Fruit fly (Drosophila melanogaster) whole organism, prepupa: ENCODE data around the gene CG6938.

Experiments used
- CG10631 ChIP-seq: fragments of 200-800 bp; sonication (Bioruptor generic); optimal IDR thresholded peaks from 2 replicates; lab custom pipeline; 2016; ENCODE audit warnings: missing biosample characterization, missing genetic modification characterization
- CG11762 ChIP-seq: fragments of 200-800 bp; sonication (Bioruptor generic); optimal IDR thresholded peaks from 3 replicates; lab custom pipeline; 2016; ENCODE audit warnings: missing biosample characterization, missing genetic modification characterization; ENCODE audit not compliant: insufficient read depth
- CG15336 ChIP-seq: fragments of 200-800 bp; sonication (Bioruptor generic); IDR thresholded peaks from 2 replicates; pipeline ENCODE4 v1.3.6; 2022; ENCODE audit warnings: missing biosample characterization, missing genetic modification characterization
- CG16779 ChIP-seq: fragments of 200-800 bp; sonication (Bioruptor generic); optimal IDR thresholded peaks from 3 replicates; lab custom pipeline; 2017; ENCODE audit warnings: missing biosample characterization, mild to moderate bottlenecking, missing genetic modification characterization
- CG3032 ChIP-seq: fragments of 200-800 bp; optimal IDR thresholded peaks from 2 replicates; lab custom pipeline; 2019; ENCODE audit warnings: missing biosample characterization, mild to moderate bottlenecking, missing genetic modification characterization, moderate library complexity
- CG32006 ChIP-seq: fragments of 200-800 bp; sonication (Bioruptor generic); optimal IDR thresholded peaks from 3 replicates; lab custom pipeline; 2017; ENCODE audit warnings: missing biosample characterization, mild to moderate bottlenecking, missing genetic modification characterization
- CG3919 ChIP-seq: fragments of 200-800 bp; sonication (Bioruptor generic); optimal IDR thresholded peaks from 3 replicates; lab custom pipeline; 2016; ENCODE audit warnings: missing biosample characterization, missing genetic modification characterization
- CG6276 ChIP-seq: fragments of 200-800 bp; sonication (Bioruptor generic); optimal IDR thresholded peaks from 2 replicates; lab custom pipeline; 2017; ENCODE audit warnings: missing biosample characterization, mild to moderate bottlenecking, missing genetic modification characterization
- CG6792 ChIP-seq: fragments of 200-800 bp; sonication (Bioruptor generic); optimal IDR thresholded peaks from 3 replicates; lab custom pipeline; 2016; ENCODE audit warnings: missing biosample characterization, missing genetic modification characterization
- CG6808 ChIP-seq: fragments of 200-800 bp; sonication (Bioruptor generic); optimal IDR thresholded peaks from 3 replicates; lab custom pipeline; 2017; ENCODE audit warnings: missing biosample characterization, missing genetic modification characterization, mild to moderate bottlenecking, moderate library complexity, missing genetic modification reagents
- CG6854 ChIP-seq: fragments of 200-800 bp; sonication (Bioruptor generic); optimal IDR thresholded peaks from 2 replicates; lab custom pipeline; 2017; ENCODE audit warnings: missing biosample characterization, mild to moderate bottlenecking, missing genetic modification characterization
- CG7368 ChIP-seq: fragments of 200-800 bp; sonication (Bioruptor generic); optimal IDR thresholded peaks from 3 replicates; lab custom pipeline; 2016; ENCODE audit warnings: missing biosample characterization, missing genetic modification characterization
- CG8119 ChIP-seq: fragments of 200-800 bp; sonication (Bioruptor generic); IDR thresholded peaks from 3 replicates; pipeline ENCODE4 v1.3.6; 2022; ENCODE audit warnings: missing biosample characterization, missing genetic modification characterization
- CG8632 ChIP-seq: fragments of 200-800 bp; sonication (Bioruptor generic); optimal IDR thresholded peaks from 3 replicates; lab custom pipeline; 2016; ENCODE audit warnings: missing biosample characterization, missing genetic modification characterization
- Eip93F ChIP-seq: fragments of 200-800 bp; sonication (Bioruptor generic); optimal IDR thresholded peaks from 2 replicates; lab custom pipeline; 2016; ENCODE audit warnings: missing biosample characterization, mild to moderate bottlenecking, missing genetic modification characterization
- Ets21C ChIP-seq: fragments of 200-800 bp; sonication (Bioruptor generic); optimal IDR thresholded peaks from 3 replicates; lab custom pipeline; 2016; ENCODE audit warnings: missing biosample characterization, missing genetic modification characterization
- Gug ChIP-seq: fragments of 200-800 bp; sonication (Bioruptor generic); IDR thresholded peaks from 2 replicates; pipeline ENCODE4 v1.3.6; 2022; ENCODE audit warnings: missing biosample characterization, missing genetic modification characterization
- Hr38 ChIP-seq: sonication (Bioruptor generic); optimal IDR thresholded peaks from 2 replicates; lab custom pipeline; 2016; ENCODE audit warnings: missing biosample characterization, missing genetic modification characterization
- Lpt ChIP-seq: fragments of 200-800 bp; sonication (Bioruptor generic); optimal IDR thresholded peaks from 3 replicates; lab custom pipeline; 2016; ENCODE audit warnings: missing biosample characterization, missing genetic modification characterization
- Met ChIP-seq: fragments of 200-800 bp; sonication (Bioruptor generic); optimal IDR thresholded peaks from 3 replicates; lab custom pipeline; 2016; ENCODE audit warnings: missing biosample characterization, missing genetic modification characterization
- OdsH ChIP-seq: fragments of 200-800 bp; sonication (Bioruptor generic); optimal IDR thresholded peaks from 3 replicates; lab custom pipeline; 2016; ENCODE audit warnings: missing biosample characterization, missing genetic modification characterization
- Sox102F ChIP-seq: fragments of 200-800 bp; sonication (Bioruptor generic); optimal IDR thresholded peaks from 2 replicates; lab custom pipeline; 2016; ENCODE audit warnings: missing biosample characterization, mild to moderate bottlenecking, missing genetic modification characterization
- Sox14 ChIP-seq: fragments of 200-800 bp; sonication (Bioruptor generic); optimal IDR thresholded peaks from 3 replicates; lab custom pipeline; 2016; ENCODE audit warnings: missing biosample characterization, missing genetic modification characterization
- Sox15 ChIP-seq: fragments of 200-800 bp; sonication (Bioruptor generic); optimal IDR thresholded peaks from 3 replicates; lab custom pipeline; 2016; ENCODE audit warnings: missing biosample characterization, missing genetic modification characterization
- achi ChIP-seq: fragments of 200-800 bp; sonication (Bioruptor generic); optimal IDR thresholded peaks from 3 replicates; lab custom pipeline; 2016; ENCODE audit warnings: missing biosample characterization, missing genetic modification characterization
- acj6 ChIP-seq: fragments of 200-800 bp; sonication (Bioruptor generic); optimal IDR thresholded peaks from 3 replicates; lab custom pipeline; 2016; ENCODE audit warnings: missing biosample characterization, missing genetic modification characterization
- dac ChIP-seq: fragments of 200-800 bp; sonication (Bioruptor generic); optimal IDR thresholded peaks from 2 replicates; lab custom pipeline; 2017; ENCODE audit warnings: missing biosample characterization, mild to moderate bottlenecking, missing genetic modification characterization
- esn ChIP-seq: fragments of 200-800 bp; sonication (Bioruptor generic); optimal IDR thresholded peaks from 2 replicates; lab custom pipeline; 2016; ENCODE audit warnings: missing biosample characterization, mild to moderate bottlenecking, missing genetic modification characterization, moderate library complexity
- fd59A ChIP-seq: fragments of 200-800 bp; sonication (Bioruptor generic); optimal IDR thresholded peaks from 2 replicates; lab custom pipeline; 2017; ENCODE audit warnings: missing biosample characterization, mild to moderate bottlenecking, missing genetic modification characterization, missing genetic modification reagents
- fkh ChIP-seq: fragments of 200-800 bp; sonication (Bioruptor generic); optimal IDR thresholded peaks from 3 replicates; lab custom pipeline; 2017; ENCODE audit warnings: missing biosample characterization, mild to moderate bottlenecking, missing genetic modification characterization, moderate library complexity
- salr ChIP-seq, 2 experiments: fragments of 200-800 bp; sonication (Bioruptor generic); optimal IDR thresholded peaks; 3 replicates each; lab custom pipeline; 2016 to 2018; ENCODE audit warnings: missing biosample characterization in 2 of 2, missing genetic modification characterization in 2 of 2, mild to moderate bottlenecking in 1 of 2
- svp ChIP-seq: fragments of 200-800 bp; sonication (Bioruptor generic); peaks from one replicate; lab custom pipeline; 2016; ENCODE audit warnings: missing biosample characterization, missing genetic modification characterization
- vri ChIP-seq: fragments of 200-800 bp; sonication (Bioruptor generic); optimal IDR thresholded peaks from 3 replicates; lab custom pipeline; 2016; ENCODE audit warnings: missing biosample characterization, mild to moderate bottlenecking, missing genetic modification characterization

Gene CG6938

DNA sequence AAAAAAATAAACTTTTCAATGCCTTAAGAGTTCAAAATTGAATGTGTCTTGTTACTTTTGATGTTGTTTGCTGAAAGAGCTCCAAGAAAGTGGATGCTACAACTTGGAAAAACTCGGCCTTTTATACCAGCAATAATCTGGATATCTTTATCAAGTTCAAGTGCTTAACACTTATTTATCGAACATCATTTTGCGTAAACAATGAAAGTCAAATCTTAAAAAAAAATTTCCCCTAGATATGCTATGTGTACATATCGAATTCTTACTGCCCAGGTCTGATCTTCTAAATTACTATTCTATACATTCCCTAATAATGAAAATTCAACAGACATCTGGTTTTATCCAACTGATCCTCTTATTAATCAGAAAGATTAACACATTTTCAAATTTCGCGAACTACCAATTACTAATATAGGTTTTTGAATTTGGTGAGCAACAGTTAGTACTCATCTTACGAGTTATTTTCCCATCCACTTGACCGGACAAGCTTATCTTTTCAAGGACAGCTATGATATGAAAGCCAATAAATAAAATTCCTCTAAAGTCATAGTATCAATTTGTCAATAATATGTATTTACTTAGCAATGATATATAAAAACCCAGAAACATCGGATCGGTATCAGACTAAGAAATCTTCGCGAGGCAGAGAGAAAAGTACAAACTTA lies 26.9 kb upstream of the CG6938 start, which contains the start of the genes CG11570 and CG43294:
TSS of gene CG11570 (minus strand) at position 101 of the 665 bp plus-strand sequence.
TSS of gene CG43294 (plus strand) at position 615 of the 665 bp plus-strand sequence.
- no peak for TF ChIP-seq fd59A (GFP tag; lab: Kevin White, UChicago)
- TF ChIP-seq Sox15 (GFP tag; lab: Kevin White, UChicago), result no peak
- TF ChIP-seq CG32006 (GFP tag; lab: Kevin White, UChicago), result no peak
- TF ChIP-seq CG6792 (GFP tag; lab: Kevin White, UChicago), result no peak
- TF ChIP-seq CG6854 (GFP tag; lab: Kevin White, UChicago), result no peak
- no peak for TF ChIP-seq CG6276 (GFP tag; lab: Kevin White, UChicago)
- no peak for TF ChIP-seq salr (GFP tag; optimal IDR thresholded peaks at IDR 0.05; lab: Kevin White, UChicago)
- no peak for TF ChIP-seq Eip93F (GFP tag; lab: Kevin White, UChicago)
- no peak for TF ChIP-seq Sox102F (GFP tag; lab: Kevin White, UChicago)

DNA sequence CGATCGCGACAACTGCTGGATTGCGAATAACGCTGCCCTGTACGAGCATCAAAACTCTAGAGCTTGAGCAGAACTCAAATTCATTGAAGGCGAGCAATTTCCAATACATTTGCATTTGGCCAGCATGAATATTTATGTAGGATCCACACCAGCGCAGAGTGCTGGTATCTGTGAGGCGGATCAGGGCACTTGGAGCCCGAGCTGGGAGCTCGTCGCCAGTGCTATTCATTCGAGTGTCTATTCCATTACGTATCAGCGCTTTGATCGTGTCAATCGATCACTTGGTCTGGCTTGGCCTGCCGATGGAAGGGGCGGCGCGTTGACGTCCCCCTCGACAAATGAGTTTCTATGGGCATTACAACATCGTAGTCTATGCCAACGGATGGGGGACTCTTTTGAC lies 18.6 kb upstream of the CG6938 start, which contains the start of gene prc:
TSS of gene prc (minus strand) at position 28 of the 400 bp plus-strand sequence.
- TF ChIP-seq fkh (GFP tag; lab: Kevin White, UChicago) (no peak), CG16779 (tag; lab: Kevin White, UChicago) (no peak), svp (peak; percentile 48), CG11762 (GFP tag; lab: Kevin White, UChicago) (no peak), vri (GFP tag; lab: Kevin White, UChicago) (no peak), Eip93F (GFP tag; lab: Kevin White, UChicago) (no peak)
- TF ChIP-seq, all 60 proteins: peak for 1

DNA sequence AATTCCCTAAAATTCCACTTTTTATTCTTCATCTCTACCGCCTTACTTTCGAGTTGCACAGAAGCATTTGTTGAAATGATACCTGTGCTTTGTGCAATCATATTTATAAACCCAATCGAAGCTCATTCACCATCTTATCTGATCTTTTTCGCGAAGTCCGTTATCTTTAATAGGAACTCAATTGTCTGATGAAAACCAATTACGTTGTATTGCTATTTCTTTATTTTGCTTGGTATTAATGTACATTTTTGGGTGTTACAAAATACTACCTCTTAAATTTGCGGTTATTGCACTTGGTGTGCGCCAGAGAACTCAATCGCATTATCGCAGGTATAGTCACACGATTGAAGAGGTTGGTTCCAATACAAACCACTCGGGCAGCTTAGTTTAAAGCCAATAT lies 11.8 kb upstream of the CG6938 start, which contains the start of gene Muc68E:
TSS of gene Muc68E (minus strand) at position 101 of the 400 bp plus-strand sequence.
- TF ChIP-seq vri (GFP tag; lab: Kevin White, UChicago), result peak; percentile 68
- TF ChIP-seq dac (GFP tag; lab: Kevin White, UChicago), result no peak

DNA sequence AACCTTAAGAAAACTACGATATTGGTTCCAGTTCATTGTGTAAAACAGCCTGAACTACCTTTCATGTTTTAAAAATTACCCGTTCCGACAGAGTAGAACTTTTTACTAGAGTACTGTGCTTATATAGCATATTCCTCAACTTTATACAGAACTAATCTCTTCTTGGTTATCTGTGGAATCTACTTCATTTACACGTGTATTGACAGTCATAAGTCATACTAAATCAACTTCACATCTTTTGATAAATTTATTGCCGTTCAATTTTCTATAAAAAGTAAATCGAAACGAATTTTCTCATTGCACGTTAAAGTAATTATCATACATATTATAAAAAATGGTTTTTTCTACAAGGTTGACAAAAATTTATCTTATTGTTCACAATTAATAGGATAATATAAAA lies 11.0 kb upstream of the CG6938 start, which contains the start of gene CG42397:
TSS of gene CG42397 (minus strand) at position 101 of the 400 bp plus-strand sequence.
- TF ChIP-seq acj6 (GFP tag; lab: Kevin White, UChicago) (no peak), CG8119 (GFP tag; lab: Robert Waterston, UW) (no peak), CG6808 (GFP tag; lab: Kevin White, UChicago) (no peak), CG10631 (no peak), CG11762 (GFP tag; lab: Kevin White, UChicago) (no peak), fd59A (GFP tag; lab: Kevin White, UChicago) (no peak), achi (GFP tag; lab: Kevin White, UChicago) (no peak), CG7368 (no peak), esn (GFP tag; lab: Kevin White, UChicago) (no peak), Lpt (GFP tag; lab: Kevin White, UChicago) (no peak), CG6854 (GFP tag; lab: Kevin White, UChicago) (no peak), Sox14 (GFP tag; lab: Kevin White, UChicago) (no peak), Gug (GFP tag; lab: Robert Waterston, UW) (no peak), CG15336 (GFP tag; lab: Robert Waterston, UW) (no peak), OdsH (no peak)
- TF ChIP-seq, all 60 proteins: peak for 0

DNA sequence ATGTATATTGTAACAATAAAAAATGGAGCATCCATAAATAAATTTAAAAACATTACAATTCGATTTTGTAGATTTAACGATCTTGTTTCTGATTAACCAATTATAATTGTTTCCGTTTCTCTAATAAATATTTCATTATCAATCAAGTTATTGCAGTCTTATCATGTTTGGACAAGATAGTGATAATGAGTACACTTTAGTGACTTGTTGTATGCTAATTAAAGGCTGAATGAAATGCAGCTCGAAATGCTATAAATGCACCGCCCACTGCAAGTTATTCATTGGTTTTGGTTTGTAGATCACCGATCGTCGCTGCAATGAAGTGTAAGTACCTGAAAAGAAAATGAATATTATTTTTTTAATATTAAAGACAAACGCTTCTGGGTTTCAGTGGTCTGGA lies 10.1 kb upstream of the CG6938 start, which contains the start of gene CG14125:
TSS of gene CG14125 (plus strand) at position 301 of the 400 bp plus-strand sequence.
- no peak for TF ChIP-seq Met
- TF ChIP-seq CG3032 (tag; lab: Kevin White, UChicago), result no peak
- TF ChIP-seq Hr38, result no peak
- TF ChIP-seq Sox15 (GFP tag; lab: Kevin White, UChicago), result no peak
- no peak for TF ChIP-seq Ets21C (GFP tag; lab: Kevin White, UChicago)
- TF ChIP-seq svp, result no peak
- no peak for TF ChIP-seq CG3919 (GFP tag; lab: Kevin White, UChicago)
- no peak for TF ChIP-seq CG8632 (GFP tag; lab: Kevin White, UChicago)
